Worm (Caenorhabditis elegans): ENCODE data around the gene such-1.

DNA sequence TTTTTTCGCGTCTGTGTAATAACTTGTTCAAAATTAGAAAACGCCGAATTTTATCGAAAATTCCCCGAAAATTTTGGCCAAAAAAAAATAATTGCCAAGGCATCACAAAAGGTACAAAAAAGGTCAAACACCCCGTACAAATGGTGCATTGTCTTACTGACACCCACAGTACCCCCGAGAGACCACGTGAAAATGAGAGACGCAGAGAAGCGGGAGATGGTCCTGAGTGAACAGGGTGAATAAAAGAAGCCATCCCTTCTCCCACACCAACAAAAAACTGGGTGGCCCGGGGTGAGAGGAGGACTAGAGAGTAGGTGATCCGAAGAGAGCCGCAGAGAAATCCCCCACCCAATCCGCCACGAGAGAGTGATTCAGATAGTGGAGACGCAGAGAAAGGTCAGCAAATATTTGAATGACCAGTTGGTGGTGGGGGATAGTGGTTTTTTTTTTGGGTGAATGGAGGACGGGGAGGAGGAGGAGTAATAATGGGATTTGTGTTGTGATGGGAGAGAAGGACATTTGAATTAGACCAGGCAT, 42.2 kb downstream of the such-1 start:
- TF ChIP-seq ztf-23 (GFP tag; IDR thresholded peaks at IDR 0.05) (no peak), med-1 (GFP tag; optimal IDR thresholded peaks at IDR 0.05; ENCODE audit: insufficient read depth) (no peak), T22C8.4 (GFP tag; IDR thresholded peaks at IDR 0.05) (no peak), ref-1 (GFP tag; conservative IDR thresholded peaks at IDR 0.05) (no peak)
